Fruit fly (Drosophila melanogaster) whole organism, embryonic: Measurements from ENCODE around the gene Atg5.
A peak's percentile ranks its signal among the peaks of the same experiment; 100 is the strongest.

Experiments used
- Abd-B ChIP-seq: fragments of 200-800 bp; sonication (Bioruptor generic); optimal IDR thresholded peaks from 2 replicates; lab custom pipeline; 2018; ENCODE audit warnings: missing biosample characterization, mild to moderate bottlenecking, missing genetic modification characterization, moderate library complexity
- Asciz ChIP-seq: fragments of 200-800 bp; sonication (Bioruptor generic); optimal IDR thresholded peaks from 2 replicates; lab custom pipeline; 2017; ENCODE audit warnings: missing biosample characterization, mild to moderate bottlenecking, missing genetic modification characterization, missing genetic modification reagents
- CG10462 ChIP-seq: fragments of 200-800 bp; sonication (Bioruptor generic); optimal IDR thresholded peaks from 2 replicates; lab custom pipeline; 2016; ENCODE audit warnings: missing biosample characterization, missing genetic modification characterization
- CG10565 ChIP-seq: fragments of 200-800 bp; sonication (Bioruptor generic); optimal IDR thresholded peaks from 3 replicates; lab custom pipeline; 2016; ENCODE audit warnings: missing biosample characterization, mild to moderate bottlenecking, missing genetic modification characterization
- CG11560 ChIP-seq: fragments of 200-800 bp; sonication (Bioruptor generic); IDR thresholded peaks from 3 replicates; pipeline ENCODE4 v1.3.6; 2022; ENCODE audit warnings: missing biosample characterization, missing genetic modification characterization
- CG12299 ChIP-seq: fragments of 200-800 bp; sonication (Bioruptor generic); optimal IDR thresholded peaks from 2 replicates; lab custom pipeline; 2018; ENCODE audit warnings: missing biosample characterization, mild to moderate bottlenecking, missing genetic modification characterization
- CG12391 ChIP-seq: fragments of 200-800 bp; sonication (Bioruptor generic); optimal IDR thresholded peaks from 3 replicates; lab custom pipeline; 2018; ENCODE audit warnings: missing biosample characterization, mild to moderate bottlenecking, missing genetic modification characterization, moderate library complexity
- CG13123 ChIP-seq: fragments of 200-800 bp; sonication (Bioruptor generic); optimal IDR thresholded peaks from 2 replicates; lab custom pipeline; 2016; ENCODE audit warnings: missing biosample characterization, missing genetic modification characterization
- CG13296 ChIP-seq: fragments of 200-800 bp; sonication (Bioruptor generic); optimal IDR thresholded peaks from 3 replicates; lab custom pipeline; 2018; ENCODE audit warnings: missing biosample characterization, mild to moderate bottlenecking, missing genetic modification characterization
- CG14710 ChIP-seq: fragments of 200-800 bp; sonication (Bioruptor generic); optimal IDR thresholded peaks from 3 replicates; lab custom pipeline; 2019; ENCODE audit warnings: missing biosample characterization, mild to moderate bottlenecking, missing genetic modification characterization, moderate library complexity
- CG15011 ChIP-seq: fragments of 200-800 bp; sonication (Bioruptor generic); optimal IDR thresholded peaks from 3 replicates; lab custom pipeline; 2018; ENCODE audit warnings: missing biosample characterization, mild to moderate bottlenecking, missing genetic modification characterization
- CG15073 ChIP-seq: fragments of 200-800 bp; sonication (Bioruptor generic); optimal IDR thresholded peaks from 2 replicates; lab custom pipeline; 2016; ENCODE audit warnings: missing biosample characterization, missing genetic modification characterization
- CG3163 ChIP-seq: fragments of 200-800 bp; sonication (Bioruptor generic); optimal IDR thresholded peaks from 3 replicates; lab custom pipeline; 2016; ENCODE audit warnings: missing biosample characterization, missing genetic modification characterization
- CG4360 ChIP-seq: fragments of 200-800 bp; sonication (Bioruptor generic); IDR thresholded peaks from 2 replicates; pipeline ENCODE4 v1.3.6; 2022; ENCODE audit warnings: missing biosample characterization, missing genetic modification characterization
- CG4707 ChIP-seq: fragments of 200-800 bp; sonication (Bioruptor generic); optimal IDR thresholded peaks from 2 replicates; lab custom pipeline; 2018; ENCODE audit warnings: missing biosample characterization, mild to moderate bottlenecking, missing genetic modification characterization, moderate library complexity
- CG6254 ChIP-seq: fragments of 200-800 bp; sonication (Bioruptor generic); optimal IDR thresholded peaks from 3 replicates; lab custom pipeline; 2017; ENCODE audit warnings: mild to moderate bottlenecking, missing biosample characterization, missing genetic modification reagents, missing genetic modification characterization
- CG7556 ChIP-seq: fragments of 200-800 bp; sonication (Bioruptor generic); optimal IDR thresholded peaks from 2 replicates; lab custom pipeline; 2017; ENCODE audit warnings: missing biosample characterization, mild to moderate bottlenecking, missing genetic modification characterization
- CG9727 ChIP-seq: fragments of 200-800 bp; sonication (Bioruptor generic); optimal IDR thresholded peaks from 3 replicates; lab custom pipeline; 2017; ENCODE audit warnings: missing biosample characterization, mild to moderate bottlenecking, missing genetic modification characterization
- CG9932 ChIP-seq: fragments of 200-800 bp; sonication (Bioruptor generic); IDR thresholded peaks from 2 replicates; pipeline ENCODE4 v1.3.6; 2022; ENCODE audit warnings: missing biosample characterization, missing genetic modification characterization
- Hr3 ChIP-seq: fragments of 200-800 bp; sonication (Bioruptor generic); optimal IDR thresholded peaks from 3 replicates; lab custom pipeline; 2016; ENCODE audit warnings: missing biosample characterization, missing genetic modification characterization
- MTF-1 ChIP-seq: fragments of 200-800 bp; sonication (Bioruptor generic); optimal IDR thresholded peaks from 2 replicates; lab custom pipeline; 2018; ENCODE audit warnings: missing biosample characterization, mild to moderate bottlenecking, missing genetic modification characterization, borderline replicate concordance
- NK7.1 ChIP-seq: fragments of 200-800 bp; sonication (Bioruptor generic); optimal IDR thresholded peaks from 3 replicates; lab custom pipeline; 2016; ENCODE audit warnings: missing biosample characterization, missing genetic modification characterization
- Optix ChIP-seq: fragments of 200-800 bp; sonication (Bioruptor generic); IDR thresholded peaks from 3 replicates; pipeline ENCODE4 v1.3.6; 2022; ENCODE audit warnings: missing biosample characterization, missing genetic modification characterization
- Rfx ChIP-seq: fragments of 200-800 bp; sonication (Bioruptor generic); IDR thresholded peaks from 2 replicates; pipeline ENCODE4 v1.3.6; 2022; ENCODE audit warnings: missing biosample characterization, missing genetic modification characterization
- Side ChIP-seq: fragments of 200-800 bp; sonication (Bioruptor generic); optimal IDR thresholded peaks from 2 replicates; lab custom pipeline; 2016; ENCODE audit warnings: missing biosample characterization, missing genetic modification characterization
- Sin3A ChIP-seq: fragments of >200 bp; optimal IDR thresholded peaks from 2 replicates; lab custom pipeline; 2018
- Usf ChIP-seq: fragments of 200-800 bp; sonication (Bioruptor generic); optimal IDR thresholded peaks from 2 replicates; lab custom pipeline; 2017; ENCODE audit warnings: missing genotype, missing biosample characterization, missing genetic modification characterization
- aop ChIP-seq: fragments of 200-800 bp; sonication (Bioruptor generic); IDR thresholded peaks from 2 replicates; pipeline ENCODE4 v1.3.6; 2022; ENCODE audit warnings: missing biosample characterization, missing genetic modification characterization
- cad ChIP-seq: fragments of >200 bp; optimal IDR thresholded peaks from 2 replicates; lab custom pipeline; 2017; ENCODE audit warnings: missing biosample characterization, missing genetic modification characterization
- chm ChIP-seq: fragments of 200-800 bp; sonication (Bioruptor generic); IDR thresholded peaks from 2 replicates; pipeline ENCODE4 v1.3.6; 2022; ENCODE audit warnings: missing biosample characterization, missing genetic modification characterization
- ci ChIP-seq: fragments of 200-800 bp; sonication (Bioruptor generic); IDR thresholded peaks from 3 replicates; pipeline ENCODE4 v1.3.6; 2022; ENCODE audit warnings: missing biosample characterization, missing genetic modification characterization
- dimm ChIP-seq: fragments of 200-800 bp; sonication (Bioruptor generic); IDR thresholded peaks from 2 replicates; pipeline ENCODE4 v1.3.6; 2022; ENCODE audit warnings: missing biosample characterization, missing genetic modification characterization
- ems ChIP-seq: fragments of 200-800 bp; sonication (Bioruptor generic); optimal IDR thresholded peaks from 3 replicates; lab custom pipeline; 2016; ENCODE audit warnings: missing biosample characterization, missing genetic modification characterization
- fd102C ChIP-seq: fragments of 200-800 bp; sonication (Bioruptor generic); optimal IDR thresholded peaks from 2 replicates; lab custom pipeline; 2018; ENCODE audit warnings: missing biosample characterization, mild to moderate bottlenecking, missing genetic modification characterization, moderate library complexity
- gem ChIP-seq: fragments of 200-800 bp; sonication (Bioruptor generic); optimal IDR thresholded peaks from 2 replicates; lab custom pipeline; 2019; ENCODE audit warnings: missing biosample characterization, mild to moderate bottlenecking, missing genetic modification characterization, moderate library complexity
- gsb ChIP-seq: fragments of 200-800 bp; sonication (Bioruptor generic); IDR thresholded peaks from 2 replicates; pipeline ENCODE4 v1.3.6; 2022; ENCODE audit warnings: missing biosample characterization, missing genetic modification characterization
- gt ChIP-seq: fragments of 200-800 bp; sonication (Bioruptor generic); IDR thresholded peaks from 2 replicates; pipeline ENCODE4 v1.3.6; 2022; ENCODE audit warnings: missing biosample characterization, missing genetic modification characterization
- her ChIP-seq: fragments of 200-800 bp; sonication (Bioruptor generic); optimal IDR thresholded peaks from 2 replicates; lab custom pipeline; 2016; ENCODE audit warnings: missing biosample characterization, missing genetic modification characterization
- lilli ChIP-seq: fragments of 200-800 bp; sonication (Bioruptor generic); optimal IDR thresholded peaks from 3 replicates; lab custom pipeline; 2016; ENCODE audit warnings: missing biosample characterization, missing genetic modification characterization
- lola ChIP-seq, 3 experiments: fragments of >200 bp in 2 of 3; fragments of 200-800 bp in 1 of 3; sonication (Bioruptor generic) in 1 of 3; optimal IDR thresholded peaks; 2 replicates each; lab custom pipeline; 2017 to 2019; ENCODE audit warnings: missing biosample characterization in 3 of 3, missing genetic modification characterization in 3 of 3, mild to moderate bottlenecking in 1 of 3, moderate library complexity in 1 of 3
- luna ChIP-seq: fragments of 200-800 bp; sonication (Bioruptor generic); optimal IDR thresholded peaks from 2 replicates; lab custom pipeline; 2016; ENCODE audit warnings: missing biosample characterization, missing genetic modification characterization
- onecut ChIP-seq: fragments of 200-800 bp; sonication (Bioruptor generic); IDR thresholded peaks from 2 replicates; pipeline ENCODE4 v1.3.6; 2022; ENCODE audit warnings: missing biosample characterization, missing genetic modification characterization
- pfk ChIP-seq: fragments of 200-800 bp; sonication (Bioruptor generic); optimal IDR thresholded peaks from 2 replicates; lab custom pipeline; 2018; ENCODE audit warnings: missing biosample characterization, mild to moderate bottlenecking, missing genetic modification characterization, moderate library complexity
- pho ChIP-seq: fragments of 200-800 bp; sonication (Bioruptor generic); optimal IDR thresholded peaks from 2 replicates; lab custom pipeline; 2016; ENCODE audit warnings: missing biosample characterization, missing genetic modification characterization
- sc ChIP-seq, 3 experiments: fragments of >200 bp in 2 of 3; fragments of 200-800 bp in 1 of 3; sonication (Bioruptor generic) in 1 of 3; optimal IDR thresholded peaks; 2 replicates in 2 of 3; 3 replicates in 1 of 3; lab custom pipeline; 2017; ENCODE audit warnings: mild to moderate bottlenecking in 1 of 3, missing biosample characterization in 1 of 3, missing genetic modification characterization in 1 of 3, missing genetic modification reagents in 1 of 3
- sima ChIP-seq: fragments of 200-800 bp; sonication (Bioruptor generic); optimal IDR thresholded peaks from 2 replicates; lab custom pipeline; 2016; ENCODE audit warnings: missing biosample characterization, missing genetic modification characterization
- sisA ChIP-seq: fragments of 200-800 bp; sonication (Bioruptor generic); IDR thresholded peaks from 2 replicates; pipeline ENCODE4 v1.3.6; 2022; ENCODE audit warnings: missing biosample characterization, missing genetic modification characterization
- vvl ChIP-seq: fragments of 200-800 bp; sonication (Bioruptor generic); IDR thresholded peaks from 2 replicates; pipeline ENCODE4 v1.3.6; 2022; ENCODE audit warnings: missing biosample characterization, missing genetic modification characterization
- wdn ChIP-seq: fragments of 200-800 bp; sonication (Bioruptor generic); IDR thresholded peaks from 2 replicates; pipeline ENCODE4 v1.3.6; 2022; ENCODE audit warnings: missing biosample characterization, missing genetic modification characterization

Atg5 gene

DNA sequence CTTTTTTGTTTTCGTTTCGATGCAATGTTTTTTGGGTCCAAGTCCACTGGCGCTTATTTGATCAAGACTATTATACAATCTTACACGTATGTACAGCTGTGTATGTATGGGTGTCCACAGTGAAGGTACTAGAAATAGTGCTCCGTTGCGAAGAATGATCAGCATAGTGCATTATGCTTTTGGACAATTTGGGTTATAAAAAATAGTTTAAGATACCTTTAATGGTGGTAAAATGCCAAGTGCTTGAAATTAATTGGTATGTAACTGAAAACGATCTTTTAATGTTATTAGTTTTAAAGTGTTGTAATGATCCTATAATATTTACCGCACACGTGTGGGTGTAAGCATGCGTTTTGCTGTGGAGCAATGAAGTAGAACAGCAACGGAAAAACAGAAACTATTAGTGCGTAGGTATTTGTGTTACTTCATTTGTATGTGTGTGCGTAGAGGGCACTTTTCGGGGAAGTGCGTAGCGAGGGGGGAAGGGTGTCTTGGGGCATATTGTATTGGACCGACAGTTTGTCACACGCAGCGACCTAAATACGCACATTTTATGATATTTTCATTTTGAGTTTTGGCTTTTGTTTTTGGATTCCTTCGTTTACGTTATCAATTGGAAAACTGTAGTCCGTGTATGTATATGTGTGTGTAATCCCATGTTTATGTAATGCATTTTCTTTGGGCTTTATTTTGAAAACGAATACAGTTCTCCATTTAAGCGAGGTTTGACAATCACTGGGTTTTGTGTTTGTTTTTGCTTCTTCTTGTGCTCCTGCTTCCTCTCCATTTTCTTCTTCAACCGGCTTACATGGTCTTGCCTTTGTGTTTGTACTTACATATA, 12.8 kb upstream of the Atg5 start (continued):
- peak; percentile 91 for TF ChIP-seq Hr3 (GFP tag; lab: Kevin White, UChicago)
- TF ChIP-seq CG15011 (GFP tag; lab: Kevin White, UChicago) = peak; percentile 83
- TF ChIP-seq wdn (GFP tag; lab: Robert Waterston, UW) = peak; percentile 59
- peak; percentile 83 for TF ChIP-seq CG9727 (GFP tag; lab: Kevin White, UChicago)
- TF ChIP-seq cad (GFP tag; lab: Kevin White, UChicago) = peak; percentile 41
- TF ChIP-seq luna = peak; percentile 68
- peak; percentile 52 for TF ChIP-seq gsb (GFP tag; lab: Robert Waterston, UW)
- TF ChIP-seq CG9932 (GFP tag; lab: Robert Waterston, UW) = peak; percentile 52
- TF ChIP-seq pho = peak; percentile 79
- peak; percentile 88 for TF ChIP-seq sisA
- peak; percentile 69 for TF ChIP-seq CG13123 (GFP tag; lab: Kevin White, UChicago)
- TF ChIP-seq chm = peak; percentile 67
- peak; percentile 58; the same call in 1 of the 2 replicates for TF ChIP-seq gt
- TF ChIP-seq CG4360 (GFP tag; lab: Robert Waterston, UW) = peak; percentile 62
- TF ChIP-seq MTF-1 (GFP tag; lab: Kevin White, UChicago) = peak; percentile 88
- peak; percentile 87 for TF ChIP-seq lilli (GFP tag; lab: Kevin White, UChicago)
- TF ChIP-seq aop (GFP tag; lab: Robert Waterston, UW) = no peak
- peak; percentile 88 for TF ChIP-seq CG4707 (GFP tag; lab: Kevin White, UChicago)
- peak; percentile 85 for TF ChIP-seq CG7556 (GFP tag; lab: Kevin White, UChicago)
- peak; percentile 87 for TF ChIP-seq CG10462 (GFP tag; lab: Kevin White, UChicago)
- TF ChIP-seq vvl = peak; percentile 92
- peak; percentile 64 for TF ChIP-seq sima
- peak; percentile 71 for TF ChIP-seq Abd-B
- TF ChIP-seq fd102C (GFP tag; lab: Kevin White, UChicago) = peak; percentile 63
- TF ChIP-seq Asciz (GFP tag; lab: Kevin White, UChicago) = peak; percentile 93
- peak; percentile 41; the same call in 1 of the 2 replicates for TF ChIP-seq dimm (GFP tag; lab: Robert Waterston, UW)
- TF ChIP-seq lola (GFP tag; optimal IDR thresholded peaks at IDR 0.05; lab: Kevin White, UChicago) = peak in 1 of 3 experiments; percentile 93
- peak; percentile 92 for TF ChIP-seq ci (GFP tag; lab: Robert Waterston, UW)
- TF ChIP-seq Optix = peak; percentile 80; the same call in 2 of the 3 replicates
- peak; percentile 80 for TF ChIP-seq onecut (GFP tag; lab: Robert Waterston, UW)
- TF ChIP-seq Side (GFP tag; lab: Kevin White, UChicago) = peak; percentile 90
- TF ChIP-seq pfk (GFP tag; lab: Kevin White, UChicago) = no peak
- TF ChIP-seq NK7.1 (GFP tag; lab: Kevin White, UChicago) = peak; percentile 49
- peak; percentile 77 for TF ChIP-seq her
- peak; percentile 60; the same call in 1 of the 3 replicates for TF ChIP-seq CG11560 (tag; lab: Robert Waterston, UW)
- TF ChIP-seq CG12299 (tag; lab: Kevin White, UChicago) = peak; percentile 84
- TF ChIP-seq CG13296 (GFP tag; lab: Kevin White, UChicago) = peak; percentile 85
- peak; percentile 97 for TF ChIP-seq gem (tag; lab: Kevin White, UChicago)
- peak; percentile 94 for TF ChIP-seq CG14710 (tag; lab: Kevin White, UChicago)
- TF ChIP-seq CG6254 (GFP tag; lab: Kevin White, UChicago) = peak; percentile 87
- peak; percentile 88 for TF ChIP-seq ems (GFP tag; lab: Kevin White, UChicago)
- TF ChIP-seq CG12391 (tag; lab: Kevin White, UChicago) = peak; percentile 95
- TF ChIP-seq CG10565 = peak; percentile 67
- TF ChIP-seq CG3163 (GFP tag; lab: Kevin White, UChicago) = peak; percentile 56
- TF ChIP-seq Usf (GFP tag; lab: Kevin White, UChicago) = peak; percentile 82
- TF ChIP-seq Rfx = peak; percentile 73
- TF ChIP-seq Sin3A (lab: Kevin White, UChicago) = no peak
- peak; percentile 69 for TF ChIP-seq CG15073 (GFP tag; lab: Kevin White, UChicago)
- TF ChIP-seq sc (optimal IDR thresholded peaks at IDR 0.05; lab: Kevin White, UChicago) = no peak
- TF ChIP-seq sc (GFP tag; optimal IDR thresholded peaks at IDR 0.05; lab: Kevin White, UChicago) = peak; percentile 92
